Worm (Caenorhabditis elegans): ENCODE measurements around the gene CD4.8.

DNA sequence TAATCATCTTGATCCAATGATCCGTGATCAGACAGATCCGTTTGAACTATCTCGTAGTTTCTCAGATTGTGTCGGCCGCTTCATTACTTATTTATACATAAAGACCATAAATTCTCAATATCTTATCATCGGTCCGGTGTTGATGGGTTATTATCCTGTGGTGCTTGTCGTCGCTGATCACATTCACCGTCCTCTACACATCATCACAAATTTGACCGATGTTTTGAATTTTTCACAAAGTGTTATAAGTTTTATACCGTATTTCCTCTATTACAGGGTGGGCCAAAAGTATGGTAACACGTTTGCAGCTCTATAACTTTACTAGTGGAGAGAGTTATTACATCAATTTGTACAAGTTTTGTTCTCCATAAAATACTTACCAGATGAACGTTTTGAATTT is 13.2 kb downstream of the CD4.8 start:
- no peak for TF ChIP-seq unc-62 (GFP tag; optimal IDR thresholded peaks at IDR 0.05)
- no peak for TF ChIP-seq ztf-11 (tag; optimal IDR thresholded peaks at IDR 0.05)
- TF ChIP-seq cnd-1 (tag; optimal IDR thresholded peaks at IDR 0.05), result no peak
- TF ChIP-seq blmp-1 (tag; optimal IDR thresholded peaks at IDR 0.05), result no peak
- no peak for TF ChIP-seq flh-1 (GFP tag; optimal IDR thresholded peaks at IDR 0.05)
- TF ChIP-seq pha-4 (tag; optimal IDR thresholded peaks at IDR 0.05), result no peak
- no peak for TF ChIP-seq nhr-12 (tag; optimal IDR thresholded peaks at IDR 0.05)
- TF ChIP-seq unc-39 (tag; optimal IDR thresholded peaks at IDR 0.05), result no peak
- no peak for TF ChIP-seq snpc-4 (tag; optimal IDR thresholded peaks at IDR 0.05)
- no peak for TF ChIP-seq nhr-237 (tag; optimal IDR thresholded peaks at IDR 0.05)
